Worm (Caenorhabditis elegans): ENCODE results near the gene bath-33.

DNA sequence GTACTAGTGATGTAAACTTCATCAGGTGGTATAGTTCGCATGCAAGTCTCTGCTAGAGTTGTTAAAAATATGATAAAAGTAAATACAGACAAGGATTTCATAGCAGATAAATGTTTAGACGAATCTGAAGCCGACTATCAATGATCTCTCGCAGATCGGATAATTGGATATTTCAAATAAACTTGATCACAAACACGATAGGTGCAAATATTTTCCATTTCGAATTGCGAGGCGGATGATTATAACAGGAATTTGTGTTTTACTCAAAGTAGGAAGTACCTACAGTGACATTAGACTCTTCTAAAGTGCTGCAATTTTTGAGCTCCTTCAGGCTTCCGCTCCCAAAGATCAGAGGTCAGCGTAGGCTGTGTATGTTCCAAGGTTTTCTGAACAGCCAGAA is 16.1 kb downstream of the bath-33 start, which contains the start of gene T07H3.7:
- no peak for TF ChIP-seq T22C8.4 (GFP tag; IDR thresholded peaks at IDR 0.05)
- TF ChIP-seq flt-1 (GFP tag; IDR thresholded peaks at IDR 0.05): no peak
- TF ChIP-seq ztf-29 (GFP tag; IDR thresholded peaks at IDR 0.05): no peak
- no peak for TF ChIP-seq ref-1 (GFP tag; conservative IDR thresholded peaks at IDR 0.05)
- no peak for TF ChIP-seq ztf-23 (GFP tag; IDR thresholded peaks at IDR 0.05)
- no peak for TF ChIP-seq cog-1 (tag; optimal IDR thresholded peaks at IDR 0.05)
- TF ChIP-seq tab-1 (GFP tag; IDR thresholded peaks at IDR 0.05): no peak
- TF ChIP-seq klf-2 (GFP tag; conservative IDR thresholded peaks at IDR 0.05): no peak

All from whole organism, midembryonic.